Fruit fly (Drosophila melanogaster): Measurements from ENCODE around the gene karr.
A peak's percentile ranks its signal among the peaks of the same experiment; 100 is the strongest.

karr gene

dm6 chrX:20159679-20160140 lies 49.3 kb upstream of the karr start, which contains the start of gene Rab35 (continued):
- TF ChIP-seq CG13424 (tag; optimal IDR thresholded peaks at IDR 0.05) (peak; percentile 1), CG2120 (GFP tag; optimal IDR thresholded peaks at IDR 0.05) (peak; percentile 49), ato (GFP tag; IDR thresholded peaks at IDR 0.05; ENCODE audit: partially characterized antibody) (peak; percentile 84), amos (GFP tag; IDR thresholded peaks at IDR 0.05; ENCODE audit: partially characterized antibody) (peak; percentile 91), CG4854 (GFP tag; optimal IDR thresholded peaks at IDR 0.05) (no peak), yki (optimal IDR thresholded peaks at IDR 0.05) (no peak), z (GFP tag; IDR thresholded peaks at IDR 0.05) (no peak), zf30C (GFP tag; optimal IDR thresholded peaks at IDR 0.05) (no peak), CG10431 (GFP tag; optimal IDR thresholded peaks at IDR 0.05) (no peak), CG13775 (GFP tag; optimal IDR thresholded peaks at IDR 0.05) (no peak), dpn (GFP tag; optimal IDR thresholded peaks at IDR 0.05) (no peak), Xbp1 (GFP tag; optimal IDR thresholded peaks at IDR 0.05) (peak; percentile 31), trem (tag; optimal IDR thresholded peaks at IDR 0.05) (peak; percentile 65), Mad (GFP tag; optimal IDR thresholded peaks at IDR 0.05) (peak; percentile 10), gcm (GFP tag; optimal IDR thresholded peaks at IDR 0.05) (no peak), CG11093 (GFP tag; IDR thresholded peaks at IDR 0.05) (no peak), Kr (GFP tag; optimal IDR thresholded peaks at IDR 0.05) (no peak), ems (GFP tag; optimal IDR thresholded peaks at IDR 0.05) (peak; percentile 6), zfh2 (GFP tag; optimal IDR thresholded peaks at IDR 0.05) (peak; percentile 17), NfI (GFP tag; optimal IDR thresholded peaks at IDR 0.05) (peak; percentile 24), Fer2 (tag; optimal IDR thresholded peaks at IDR 0.05) (no peak), vvl (GFP tag; IDR thresholded peaks at IDR 0.05) (peak; percentile 34; the same call in 1 of the 2 replicates), slou (GFP tag; optimal IDR thresholded peaks at IDR 0.05) (no peak), zen (tag; optimal IDR thresholded peaks at IDR 0.05) (peak; percentile 33), HLH4C (GFP tag; IDR thresholded peaks at IDR 0.05; ENCODE audit: partially characterized antibody) (peak; percentile 92), ci (GFP tag; IDR thresholded peaks at IDR 0.05) (no peak), dimm (GFP tag; IDR thresholded peaks at IDR 0.05) (no peak), bbx (GFP tag; IDR thresholded peaks at IDR 0.05; ENCODE audit: partially characterized antibody) (peak; percentile 88), CG7745 (tag; optimal IDR thresholded peaks at IDR 0.05) (no peak), CG16813 (GFP tag; IDR thresholded peaks at IDR 0.05; ENCODE audit: partially characterized antibody) (peak; percentile 95), dysf (GFP tag; IDR thresholded peaks at IDR 0.05) (no peak), CG2875 (GFP tag; optimal IDR thresholded peaks at IDR 0.05) (no peak), CG11504 (tag; optimal IDR thresholded peaks at IDR 0.05) (peak; percentile 27), Abd-B (GFP tag; optimal IDR thresholded peaks at IDR 0.05) (peak; percentile 3), CG12391 (tag; optimal IDR thresholded peaks at IDR 0.05) (peak; percentile 57), CG10565 (GFP tag; optimal IDR thresholded peaks at IDR 0.05) (no peak), chinmo (GFP tag; IDR thresholded peaks at IDR 0.05; ENCODE audit: partially characterized antibody) (peak; percentile 72; the same call in 1 of the 4 replicates), CG32532 (GFP tag; IDR thresholded peaks at IDR 0.05) (0 out of 2 replicates have a peak, but pooled peaks have one; percentile 13), CG42726 (GFP tag; IDR thresholded peaks at IDR 0.05; ENCODE audit: partially characterized antibody) (peak; percentile 84; the same call in 1 of the 2 replicates), gem (tag; optimal IDR thresholded peaks at IDR 0.05) (peak; percentile 41), dan (GFP tag; IDR thresholded peaks at IDR 0.05) (no peak), ash1 (GFP tag; optimal IDR thresholded peaks at IDR 0.05) (no peak), Adf1 (GFP tag; IDR thresholded peaks at IDR 0.05) (no peak), row (GFP tag; IDR thresholded peaks at IDR 0.05) (peak; percentile 65), corto (GFP tag; optimal IDR thresholded peaks at IDR 0.05) (no peak), pzg (GFP tag; optimal IDR thresholded peaks at IDR 0.05) (peak; percentile 77), Hsf (GFP tag; optimal IDR thresholded peaks at IDR 0.05) (peak; percentile 12), HmgZ (tag; optimal IDR thresholded peaks at IDR 0.05) (peak; percentile 40), CG6175 (GFP tag; IDR thresholded peaks at IDR 0.05) (no peak), CG6791 (GFP tag; IDR thresholded peaks at IDR 0.05; ENCODE audit: partially characterized antibody) (peak; percentile 92)

Measured in whole organism, embryonic.